Worm (Caenorhabditis elegans) whole organism, L2 larva: Measurements from ENCODE around the gene C32H11.3.

ENCODE experiments used
- R02D3.7 ChIP-seq: fragments of 150-350 bp; optimal IDR thresholded peaks from 2 replicates; lab custom pipeline; 2014; ENCODE audit warnings: missing biosample characterization, missing genetic modification characterization
- mab-5 ChIP-seq: fragments of 150-350 bp; optimal IDR thresholded peaks from 2 replicates; lab custom pipeline; 2014; ENCODE audit warnings: missing biosample characterization, missing genetic modification characterization

- TF ChIP-seq mab-5 (no peak), R02D3.7 (tag; lab: Kevin White, UChicago) (no peak)
Measured at ce11 chrIV:12924332-12924731, 6.0 kb downstream of the C32H11.3 start, which contains the start of gene srlf-4.
